Worm (Caenorhabditis elegans) whole organism, L2 larva: ENCODE data around the gene srlf-27.

ENCODE experiments used
- F13H6.1 ChIP-seq: sonication (generic microtip); optimal IDR thresholded peaks from 2 replicates; lab custom pipeline; 2016; ENCODE audit warnings: missing genetic modification characterization, missing compliant biosample characterization
- ama-1 ChIP-seq: fragments of 150-350 bp; optimal IDR thresholded peaks from 2 replicates; lab custom pipeline; 2018; ENCODE audit warnings: inconsistent platforms
- blmp-1 ChIP-seq: sonication (generic microtip); optimal IDR thresholded peaks from 2 replicates; lab custom pipeline; 2017; ENCODE audit warnings: missing genetic modification characterization, mild to moderate bottlenecking, missing compliant biosample characterization, antibody characterized with exemption, moderate library complexity; ENCODE audit not compliant: insufficient read depth
- fos-1 ChIP-seq: fragments of 150-350 bp; optimal IDR thresholded peaks from 2 replicates; lab custom pipeline; 2014; ENCODE audit warnings: missing biosample characterization, missing genetic modification characterization
- lsy-2 ChIP-seq, 2 experiments: fragments of 150-350 bp in 1 of 2; sonication (generic microtip) in 1 of 2; optimal IDR thresholded peaks; 2 replicates each; lab custom pipeline; 2014 to 2017; ENCODE audit warnings: missing biosample characterization in 2 of 2, missing genetic modification characterization in 2 of 2
- mab-5 ChIP-seq: fragments of 150-350 bp; optimal IDR thresholded peaks from 2 replicates; lab custom pipeline; 2014; ENCODE audit warnings: missing biosample characterization, missing genetic modification characterization
- mbf-1 ChIP-seq: sonication (generic microtip); optimal IDR thresholded peaks from 2 replicates; lab custom pipeline; 2017; ENCODE audit warnings: missing biosample characterization, missing genetic modification characterization
- nhr-12 ChIP-seq: fragments of 150-350 bp; optimal IDR thresholded peaks from 2 replicates; lab custom pipeline; 2014; ENCODE audit warnings: missing biosample characterization, missing genetic modification characterization
- skn-1 ChIP-seq: sonication (generic microtip); optimal IDR thresholded peaks from 2 replicates; lab custom pipeline; 2017; ENCODE audit warnings: missing biosample characterization, missing genetic modification characterization
- snpc-4 ChIP-seq: fragments of 150-350 bp; optimal IDR thresholded peaks from 2 replicates; lab custom pipeline; 2014; ENCODE audit warnings: missing biosample characterization, missing genetic modification characterization
- ztf-1 ChIP-seq: fragments of 200-800 bp; sonication (Bioruptor generic); conservative IDR thresholded peaks from 2 replicates; pipeline ENCODE4 v1.3.6; 2022; ENCODE audit warnings: missing genetic modification characterization, missing compliant biosample characterization
- ztf-4 ChIP-seq: fragments of 150-350 bp; optimal IDR thresholded peaks from 2 replicates; lab custom pipeline; 2014; ENCODE audit warnings: missing biosample characterization, missing genetic modification characterization

DNA sequence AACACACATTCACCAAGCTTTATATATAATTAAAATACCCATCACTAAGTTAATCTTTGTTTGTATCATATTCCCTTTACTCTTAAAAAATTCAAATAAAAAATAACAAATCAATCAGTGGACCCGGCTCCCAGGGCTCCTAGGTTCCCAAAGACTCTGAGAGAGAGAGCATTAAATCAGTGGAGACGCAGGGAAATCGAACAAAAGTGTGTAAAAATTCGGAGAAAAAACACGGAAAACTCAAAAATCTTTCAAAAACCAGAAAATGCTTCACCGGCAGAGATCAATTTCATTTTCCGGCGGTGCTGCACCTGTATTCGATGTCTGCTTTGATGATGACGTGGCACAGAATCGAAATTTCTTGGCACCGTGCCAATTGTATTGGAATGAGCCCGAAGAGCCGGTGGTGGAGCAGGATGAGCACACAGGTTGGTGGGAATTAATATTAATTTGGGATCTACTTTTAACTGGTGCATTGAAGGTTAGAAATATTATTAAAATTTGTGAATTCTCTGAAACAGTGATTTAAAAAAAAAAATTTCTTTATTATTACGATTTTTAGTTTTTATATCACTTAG is 20.6 kb downstream of the srlf-27 start, which contains the start of gene anoh-2:
- no peak for TF ChIP-seq mbf-1
- TF ChIP-seq nhr-12 (tag; lab: Kevin White, UChicago) = no peak
- no peak for TF ChIP-seq ama-1
- TF ChIP-seq F13H6.1 = no peak
- no peak for TF ChIP-seq snpc-4 (tag; lab: Kevin White, UChicago)
- TF ChIP-seq ztf-4 (tag; lab: Kevin White, UChicago) = no peak
- TF ChIP-seq blmp-1 (tag; lab: Kevin White, UChicago) = no peak
- TF ChIP-seq ztf-1 (GFP tag; lab: Robert Waterston, UW) = no peak
- no peak for TF ChIP-seq lsy-2 (tag; optimal IDR thresholded peaks at IDR 0.05; lab: Kevin White, UChicago)
- no peak for TF ChIP-seq skn-1 (tag; lab: Kevin White, UChicago)
- no peak for TF ChIP-seq fos-1
- no peak for TF ChIP-seq mab-5 (tag; lab: Kevin White, UChicago)
